Fruit fly (Drosophila melanogaster): ENCODE data around the gene Hibch.

Hibch gene

DNA sequence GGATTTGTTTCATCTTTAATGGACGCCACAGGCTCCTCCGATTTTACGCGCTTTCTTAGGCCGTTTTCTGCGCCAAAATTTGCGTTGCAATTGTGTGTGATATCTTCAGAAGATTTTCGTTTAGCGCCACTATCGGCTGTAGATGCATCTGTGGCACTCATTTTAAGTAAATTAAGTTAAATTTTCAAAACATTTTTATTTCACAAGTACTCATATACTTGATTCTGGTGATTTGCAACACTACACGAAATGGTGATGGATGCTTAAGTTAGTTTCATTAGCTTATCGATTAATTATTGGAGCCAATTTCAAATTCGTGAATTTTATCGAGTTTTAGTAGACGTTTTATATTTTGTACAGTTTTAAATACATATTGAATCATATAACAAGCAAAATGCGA, 6.6 kb downstream of the Hibch start, which contains the start of gene CG6171 (continued):
- TF ChIP-seq Nf-YB (GFP tag; optimal IDR thresholded peaks at IDR 0.05) (no peak), CG12769 (tag; optimal IDR thresholded peaks at IDR 0.05) (no peak), prd (optimal IDR thresholded peaks at IDR 0.05) (no peak), prd (GFP tag; IDR thresholded peaks at IDR 0.05) (no peak), CG7987 (GFP tag; optimal IDR thresholded peaks at IDR 0.05) (no peak), crp (GFP tag; optimal IDR thresholded peaks at IDR 0.05) (peak in 1 of 2 experiments; percentile 15), CG10147 (GFP tag; optimal IDR thresholded peaks at IDR 0.05) (no peak), CG10274 (GFP tag; optimal IDR thresholded peaks at IDR 0.05) (no peak), eyg (GFP tag; optimal IDR thresholded peaks at IDR 0.05) (no peak), Xrp1 (GFP tag; IDR thresholded peaks at IDR 0.05) (0 out of 2 replicates have a peak, but pooled peaks have one; percentile 14), CG11695 (GFP tag; IDR thresholded peaks at IDR 0.05) (no peak), CG12104 (GFP tag; optimal IDR thresholded peaks at IDR 0.05) (no peak), CG17802 (tag; optimal IDR thresholded peaks at IDR 0.05) (no peak), CG1832 (GFP tag; optimal IDR thresholded peaks at IDR 0.05) (no peak), Dfd (GFP tag; optimal IDR thresholded peaks at IDR 0.05) (no peak), Taf1 (GFP tag; IDR thresholded peaks at IDR 0.05) (no peak), HHEX (GFP tag; optimal IDR thresholded peaks at IDR 0.05) (no peak), ara (GFP tag; IDR thresholded peaks at IDR 0.05) (no peak), jumu (GFP tag; optimal IDR thresholded peaks at IDR 0.05) (no peak), CG2889 (GFP tag; IDR thresholded peaks at IDR 0.05) (no peak), ewg (GFP tag; optimal IDR thresholded peaks at IDR 0.05) (no peak), CG1602 (GFP tag; optimal IDR thresholded peaks at IDR 0.05) (no peak), CG8388 (GFP tag; optimal IDR thresholded peaks at IDR 0.05) (no peak), NK7.1 (GFP tag; optimal IDR thresholded peaks at IDR 0.05) (no peak), CG11085 (GFP tag; IDR thresholded peaks at IDR 0.05) (no peak), CG11247 (GFP tag; IDR thresholded peaks at IDR 0.05) (no peak), CG4424 (GFP tag; optimal IDR thresholded peaks at IDR 0.05) (no peak), vvl (GFP tag; IDR thresholded peaks at IDR 0.05) (no peak; the same call in 1 of the 2 replicates), Oli (tag; optimal IDR thresholded peaks at IDR 0.05) (no peak), CG11696 (GFP tag; IDR thresholded peaks at IDR 0.05) (no peak), CG10366 (GFP tag; IDR thresholded peaks at IDR 0.05) (no peak), zfh1 (GFP tag; IDR thresholded peaks at IDR 0.05) (no peak), CG31388 (GFP tag; optimal IDR thresholded peaks at IDR 0.05) (no peak), tll (GFP tag; optimal IDR thresholded peaks at IDR 0.05) (no peak), CG32532 (GFP tag; IDR thresholded peaks at IDR 0.05) (no peak), CG18262 (tag; optimal IDR thresholded peaks at IDR 0.05) (no peak), Tbp (GFP tag; optimal IDR thresholded peaks at IDR 0.05) (no peak), CG3847 (GFP tag; IDR thresholded peaks at IDR 0.05) (no peak), CG12659 (GFP tag; optimal IDR thresholded peaks at IDR 0.05) (peak; percentile 4), phol (tag; optimal IDR thresholded peaks at IDR 0.05) (peak; percentile 41), CG15696 (tag; optimal IDR thresholded peaks at IDR 0.05) (no peak), corto (GFP tag; optimal IDR thresholded peaks at IDR 0.05) (no peak), Ets65A (GFP tag) (no peak), CG9797 (GFP tag; optimal IDR thresholded peaks at IDR 0.05) (no peak), CG4617 (GFP tag; optimal IDR thresholded peaks at IDR 0.05; ENCODE audit: borderline replicate concordance) (peak; percentile 72), CG2129 (GFP tag; IDR thresholded peaks at IDR 0.05; ENCODE audit: partially characterized antibody) (peak; percentile 34; the same call in 1 of the 2 replicates), dysf (GFP tag; IDR thresholded peaks at IDR 0.05) (no peak), Dbx (GFP tag; IDR thresholded peaks at IDR 0.05) (no peak), CG10979 (tag; optimal IDR thresholded peaks at IDR 0.05) (no peak), lov (optimal IDR thresholded peaks at IDR 0.05) (no peak), lov (GFP tag; IDR thresholded peaks at IDR 0.05) (no peak), ro (GFP tag; IDR thresholded peaks at IDR 0.05) (no peak)
